ENCODE assay signal across 3 worm cellular contexts in the genomic region with DNA sequence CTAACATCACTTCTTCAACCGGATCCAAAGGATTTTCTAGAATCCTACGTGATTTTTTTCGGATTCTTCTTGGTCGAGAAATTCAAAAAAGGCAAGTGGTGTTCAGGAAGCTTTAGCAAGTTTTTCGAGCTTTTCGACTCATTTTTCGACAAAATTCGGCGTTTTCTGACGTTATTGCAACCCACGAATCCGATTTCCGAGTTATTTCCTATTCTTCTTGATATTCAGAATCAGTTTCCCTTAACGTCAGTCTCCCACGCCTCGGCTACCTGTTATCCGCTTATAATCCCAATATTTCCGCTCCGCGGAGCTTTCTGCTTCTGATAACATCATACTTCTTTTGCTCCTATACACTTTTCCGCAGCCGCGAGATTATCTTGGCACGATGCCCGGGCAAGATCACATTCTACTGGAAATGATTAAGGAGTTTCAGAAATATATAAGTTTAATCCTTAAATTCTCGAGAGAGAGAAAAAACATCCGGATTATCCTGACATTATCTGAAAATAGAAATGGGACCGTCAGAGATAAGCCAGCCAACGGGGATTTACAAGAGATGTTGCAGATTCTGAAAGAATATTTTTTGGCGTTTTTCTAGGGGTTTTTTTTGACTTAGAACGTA.
TF ChIP-seq lines count a peak whose summit lies in the region.

No protein-coding gene starts in this region.

TF ChIP-seq in whole organism, L1 larva, 84 proteins besides CTCF, POLR2A, EP300 and RAD21:
- TF ChIP-seq sox-4 (tag; optimal IDR thresholded peaks at IDR 0.05; lab: Kevin White, UChicago), result peak; percentile 49
- peak; percentile 57 for TF ChIP-seq egl-13 (tag; optimal IDR thresholded peaks at IDR 0.05; lab: Kevin White, UChicago)
- TF ChIP-seq fkh-8 (tag; optimal IDR thresholded peaks at IDR 0.05; lab: Kevin White, UChicago), result peak; percentile 78
- no peak for TF ChIP-seq elt-2 (tag; optimal IDR thresholded peaks at IDR 0.05; lab: Kevin White, UChicago)
- TF ChIP-seq dsc-1 (tag; optimal IDR thresholded peaks at IDR 0.05; lab: Kevin White, UChicago), result peak; percentile 71
TF ChIP-seq in whole organism, L1 larva: peak in this region for 4.

TF ChIP-seq in whole organism, L4 larva, 104 proteins besides CTCF, POLR2A, EP300 and RAD21:
- TF ChIP-seq pha-4 (GFP tag; IDR thresholded peaks at IDR 0.05; lab: Robert Waterston, UW), result no peak
- no peak for TF ChIP-seq pha-4 (tag; optimal IDR thresholded peaks at IDR 0.05; lab: Kevin White, UChicago)
- TF ChIP-seq aha-1 (tag; lab: Kevin White, UChicago), result peak; percentile 93
TF ChIP-seq in whole organism, L4 larva: peak in this region for 1.

TF ChIP-seq in whole organism, early embryonic, 17 proteins besides CTCF, POLR2A, EP300 and RAD21:
- no peak for TF ChIP-seq hmg-4 (GFP tag; optimal IDR thresholded peaks at IDR 0.05; lab: Kevin White, UChicago)
- peak; percentile 29 for TF ChIP-seq ceh-36 (tag; optimal IDR thresholded peaks at IDR 0.05; lab: Kevin White, UChicago)

Comparison
In these comparisons a context has a peak if more than half of its experiments do, and no peak if none do; other contexts are left out.
1. Of the 29 proteins assayed by ChIP-seq in both whole organism, L4 larva and whole organism, L1 larva: peak only in whole organism, L4 larva: aha-1; only in whole organism, L1 larva: none; in both: none; in neither: 28.